Fruit fly (Drosophila melanogaster): Measurements from ENCODE around the gene mei-9.

The mei-9 gene

DNA sequence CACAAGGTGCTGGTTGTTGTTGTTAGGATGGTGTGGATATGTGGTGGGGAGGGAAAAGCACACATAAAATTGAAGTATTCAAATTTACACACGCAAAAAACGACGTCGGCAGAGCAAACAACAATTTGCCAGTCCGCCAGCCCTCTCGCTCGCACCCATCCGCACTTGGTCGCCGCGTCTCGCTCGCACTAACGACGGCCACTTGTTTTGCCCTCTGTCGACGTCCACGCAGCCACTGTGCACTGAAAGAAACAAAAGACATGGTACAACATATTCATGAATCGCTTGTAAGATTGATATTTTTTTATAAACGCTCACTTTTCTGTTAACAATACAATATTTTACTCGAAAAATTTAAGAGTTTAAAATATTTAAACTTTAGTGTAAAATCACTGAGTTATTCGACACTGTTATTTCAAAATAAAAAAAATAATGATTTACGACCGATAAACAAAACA lies 5.3 kb upstream of the mei-9 start (continued):
- TF ChIP-seq CG14050 (GFP tag; IDR thresholded peaks at IDR 0.05) = peak; percentile 47; the same call in 1 of the 3 replicates
- no peak for TF ChIP-seq Scr (GFP tag; IDR thresholded peaks at IDR 0.05; ENCODE audit: partially characterized antibody)
- TF ChIP-seq Atf3 (GFP tag; optimal IDR thresholded peaks at IDR 0.05) = no peak
- TF ChIP-seq Nf-YB (GFP tag; optimal IDR thresholded peaks at IDR 0.05) = peak; percentile 41
- peak; percentile 4 for TF ChIP-seq HmgZ (tag; optimal IDR thresholded peaks at IDR 0.05)
- TF ChIP-seq CG4820 (GFP tag; optimal IDR thresholded peaks at IDR 0.05) = peak; percentile 21
- peak; percentile 22 for TF ChIP-seq CG12769 (tag; optimal IDR thresholded peaks at IDR 0.05)
- peak; percentile 43 for TF ChIP-seq scrt (GFP tag; optimal IDR thresholded peaks at IDR 0.05)
- TF ChIP-seq Hey (tag; optimal IDR thresholded peaks at IDR 0.05) = no peak
- TF ChIP-seq TFAM (GFP tag; optimal IDR thresholded peaks at IDR 0.05) = no peak
- TF ChIP-seq Blimp-1 (GFP tag; optimal IDR thresholded peaks at IDR 0.05) = peak; percentile 46
- TF ChIP-seq Dfd (GFP tag; optimal IDR thresholded peaks at IDR 0.05) = no peak
- no peak for TF ChIP-seq Side (GFP tag; optimal IDR thresholded peaks at IDR 0.05)
- TF ChIP-seq BtbVII (GFP tag; optimal IDR thresholded peaks at IDR 0.05) = no peak
- no peak for TF ChIP-seq mld (GFP tag; IDR thresholded peaks at IDR 0.05; ENCODE audit: partially characterized antibody)
- peak; percentile 50 for TF ChIP-seq CG13296 (GFP tag; optimal IDR thresholded peaks at IDR 0.05)
- TF ChIP-seq so (GFP tag; IDR thresholded peaks at IDR 0.05) = no peak; the same call in 2 of the 3 replicates
- TF ChIP-seq gsb-n (tag; optimal IDR thresholded peaks at IDR 0.05) = no peak
- TF ChIP-seq CG18619 (GFP tag; optimal IDR thresholded peaks at IDR 0.05) = peak; percentile 66
- no peak for TF ChIP-seq danr (GFP tag; IDR thresholded peaks at IDR 0.05)
- TF ChIP-seq kni (GFP tag; optimal IDR thresholded peaks at IDR 0.05) = no peak
- no peak for TF ChIP-seq CG7928 (GFP tag; optimal IDR thresholded peaks at IDR 0.05)
- no peak for TF ChIP-seq Sry-β (GFP tag; optimal IDR thresholded peaks at IDR 0.05)
- TF ChIP-seq croc (GFP tag; conservative IDR thresholded peaks at IDR 0.05) = no peak
- TF ChIP-seq insv (GFP tag; optimal IDR thresholded peaks at IDR 0.05) = no peak
- TF ChIP-seq CG17612 (GFP tag; IDR thresholded peaks at IDR 0.05) = no peak
- peak; percentile 13 for TF ChIP-seq sqz (GFP tag; optimal IDR thresholded peaks at IDR 0.05)
- peak; percentile 62 for TF ChIP-seq Fer3 (tag; optimal IDR thresholded peaks at IDR 0.05)
- TF ChIP-seq CG8281 (tag; optimal IDR thresholded peaks at IDR 0.05) = peak; percentile 38
- no peak for TF ChIP-seq ssp (GFP tag; IDR thresholded peaks at IDR 0.05)
- TF ChIP-seq shn (GFP tag; optimal IDR thresholded peaks at IDR 0.05) = peak; percentile 7
- TF ChIP-seq HLH3B (GFP tag; IDR thresholded peaks at IDR 0.05) = peak; percentile 22; the same call in 1 of the 2 replicates
- no peak for TF ChIP-seq Antp (GFP tag; optimal IDR thresholded peaks at IDR 0.05)
- TF ChIP-seq Gug (GFP tag; IDR thresholded peaks at IDR 0.05) = peak; percentile 27; the same call in 2 of the 4 replicates
- no peak for TF ChIP-seq CG12942 (GFP tag; optimal IDR thresholded peaks at IDR 0.05)
- no peak for TF ChIP-seq fru (optimal IDR thresholded peaks at IDR 0.05)
- peak; percentile 31 for TF ChIP-seq CHES-1-like (GFP tag; optimal IDR thresholded peaks at IDR 0.05)
- TF ChIP-seq seq (GFP tag; IDR thresholded peaks at IDR 0.05) = no peak
- TF ChIP-seq ERR (GFP tag; optimal IDR thresholded peaks at IDR 0.05) = no peak
- no peak for TF ChIP-seq CG31365 (tag; optimal IDR thresholded peaks at IDR 0.05)
- TF ChIP-seq BEAF-32 (GFP tag; optimal IDR thresholded peaks at IDR 0.05) = no peak
- peak; percentile 69 for TF ChIP-seq Xrp1 (GFP tag; IDR thresholded peaks at IDR 0.05)
- TF ChIP-seq CG10565 (GFP tag; optimal IDR thresholded peaks at IDR 0.05) = no peak
- peak; percentile 19 for TF ChIP-seq CG30431 (GFP tag; optimal IDR thresholded peaks at IDR 0.05)
- peak; percentile 64; the same call in 2 of the 3 replicates for TF ChIP-seq tgo (GFP tag; IDR thresholded peaks at IDR 0.05)
- peak; percentile 60 for TF ChIP-seq CG2712 (tag; optimal IDR thresholded peaks at IDR 0.05)
- TF ChIP-seq knrl (GFP tag; IDR thresholded peaks at IDR 0.05; ENCODE audit: partially characterized antibody) = no peak
- peak; percentile 21 for TF ChIP-seq Bdp1 (GFP tag; optimal IDR thresholded peaks at IDR 0.05)
- peak; percentile 64 for TF ChIP-seq CG13775 (GFP tag; optimal IDR thresholded peaks at IDR 0.05)
- TF ChIP-seq Drgx (GFP tag; IDR thresholded peaks at IDR 0.05) = peak; percentile 69
- TF ChIP-seq CG9609 (GFP tag; optimal IDR thresholded peaks at IDR 0.05) = peak; percentile 58
